Fruit fly (Drosophila melanogaster): ENCODE data around the gene Lint-1.
A peak's percentile ranks its signal among the peaks of the same experiment; 100 is the strongest.

The Lint-1 gene

dm6 chrX:11153826-11154510 lies 4.8 kb downstream of the Lint-1 start, which contains the start of the genes rtv and Dlic (continued):
- TF ChIP-seq CG12942 (GFP tag; optimal IDR thresholded peaks at IDR 0.05) (no peak), Mes4 (GFP tag; optimal IDR thresholded peaks at IDR 0.05) (peak; percentile 29), lov (optimal IDR thresholded peaks at IDR 0.05) (no peak), lov (GFP tag; IDR thresholded peaks at IDR 0.05) (no peak), CG2712 (tag; optimal IDR thresholded peaks at IDR 0.05) (peak; percentile 65), phol (tag; optimal IDR thresholded peaks at IDR 0.05) (peak; percentile 28), odd (GFP tag; optimal IDR thresholded peaks at IDR 0.05) (no peak), CG17328 (GFP tag; IDR thresholded peaks at IDR 0.05) (no peak), CG3281 (GFP tag; optimal IDR thresholded peaks at IDR 0.05) (no peak), ssp (GFP tag; IDR thresholded peaks at IDR 0.05) (peak; percentile 52), Dll (GFP tag; IDR thresholded peaks at IDR 0.05; ENCODE audit: partially characterized antibody) (peak; percentile 88), Bdp1 (GFP tag; optimal IDR thresholded peaks at IDR 0.05) (no peak), Neu2 (GFP tag; optimal IDR thresholded peaks at IDR 0.05; ENCODE audit: borderline replicate concordance) (no peak), Adf1 (GFP tag; IDR thresholded peaks at IDR 0.05) (no peak), Abd-B (GFP tag; optimal IDR thresholded peaks at IDR 0.05) (peak; percentile 25), Nf-YC (tag; optimal IDR thresholded peaks at IDR 0.05) (no peak), zfh1 (GFP tag; IDR thresholded peaks at IDR 0.05) (0 out of 3 replicates have a peak, but pooled peaks have one; percentile 19), Sox100B (GFP tag; optimal IDR thresholded peaks at IDR 0.05) (no peak), CG9215 (GFP tag; IDR thresholded peaks at IDR 0.05) (no peak), CG12155 (GFP tag; optimal IDR thresholded peaks at IDR 0.05) (peak; percentile 91), sens (GFP tag) (peak; percentile 30), Gsc (GFP tag; IDR thresholded peaks at IDR 0.05) (no peak), Vsx1 (GFP tag; optimal IDR thresholded peaks at IDR 0.05) (no peak), CG11398 (GFP tag; optimal IDR thresholded peaks at IDR 0.05) (no peak), CG6654 (GFP tag; optimal IDR thresholded peaks at IDR 0.05) (no peak), p53 (GFP tag; optimal IDR thresholded peaks at IDR 0.05) (no peak), CG1603 (tag; optimal IDR thresholded peaks at IDR 0.05) (peak; percentile 23), CG32767 (GFP tag; IDR thresholded peaks at IDR 0.05) (no peak), CG15514 (GFP tag; optimal IDR thresholded peaks at IDR 0.05) (peak; percentile 48), Camta (GFP tag; optimal IDR thresholded peaks at IDR 0.05) (peak; percentile 14), CG31388 (GFP tag; optimal IDR thresholded peaks at IDR 0.05) (no peak), toy (GFP tag; IDR thresholded peaks at IDR 0.05) (no peak), CG30403 (GFP tag; optimal IDR thresholded peaks at IDR 0.05) (peak; percentile 54), HLH54F (GFP tag; optimal IDR thresholded peaks at IDR 0.05) (no peak), schlank (tag; optimal IDR thresholded peaks at IDR 0.05) (no peak), grau (tag; optimal IDR thresholded peaks at IDR 0.05) (peak; percentile 21), tin (GFP tag; optimal IDR thresholded peaks at IDR 0.05) (peak; percentile 40), H2.0 (GFP tag; IDR thresholded peaks at IDR 0.05) (no peak), tx (GFP tag; optimal IDR thresholded peaks at IDR 0.05) (peak; percentile 0), bbx (GFP tag; IDR thresholded peaks at IDR 0.05; ENCODE audit: partially characterized antibody) (peak; percentile 57; the same call in 1 of the 2 replicates), yki (optimal IDR thresholded peaks at IDR 0.05) (no peak), CG8281 (tag; optimal IDR thresholded peaks at IDR 0.05) (no peak), CG34422 (GFP tag; IDR thresholded peaks at IDR 0.05) (no peak), CG5245 (GFP tag; optimal IDR thresholded peaks at IDR 0.05) (peak; percentile 32), Drgx (GFP tag; IDR thresholded peaks at IDR 0.05) (no peak), Dek (tag; optimal IDR thresholded peaks at IDR 0.05) (no peak), dmrt11E (tag; optimal IDR thresholded peaks at IDR 0.05) (no peak), onecut (GFP tag; IDR thresholded peaks at IDR 0.05) (peak; percentile 33; the same call in 1 of the 2 replicates), CG10959 (GFP tag; IDR thresholded peaks at IDR 0.05) (no peak), Trl (optimal IDR thresholded peaks at IDR 0.05) (no peak), Trl (GFP tag; optimal IDR thresholded peaks at IDR 0.05) (peak; percentile 10), Xbp1 (GFP tag; optimal IDR thresholded peaks at IDR 0.05) (peak; percentile 47)

Data from whole organism, embryonic.